Fruit fly (Drosophila melanogaster) whole organism, pupa: ENCODE results near the gene mthl15.

ENCODE experiments used
- CG10348 ChIP-seq: fragments of 200-800 bp; sonication (Bioruptor generic); IDR thresholded peaks from 2 replicates; pipeline ENCODE4 v1.3.6; 2022; ENCODE audit warnings: missing biosample characterization, missing genetic modification characterization
- CG12605 ChIP-seq: fragments of 200-800 bp; sonication (Bioruptor generic); IDR thresholded peaks from 2 replicates; pipeline ENCODE4 v1.3.6; 2022; ENCODE audit warnings: missing biosample characterization, missing genetic modification characterization
- CG13204 ChIP-seq: fragments of 200-800 bp; sonication (Bioruptor generic); optimal IDR thresholded peaks from 2 replicates; lab custom pipeline; 2018; ENCODE audit warnings: missing biosample characterization, mild to moderate bottlenecking, missing genetic modification characterization, moderate library complexity
- CG14655 ChIP-seq: fragments of 200-800 bp; sonication (Bioruptor generic); optimal IDR thresholded peaks from 3 replicates; lab custom pipeline; 2017; ENCODE audit warnings: mild to moderate bottlenecking, missing biosample characterization, missing genetic modification reagents, missing genetic modification characterization
- CG15710 ChIP-seq: fragments of 200-800 bp; sonication (Bioruptor generic); optimal IDR thresholded peaks from 2 replicates; lab custom pipeline; 2018; ENCODE audit warnings: missing biosample characterization, mild to moderate bottlenecking, missing genetic modification characterization, moderate library complexity
- CG17806 ChIP-seq: fragments of 200-800 bp; sonication (Bioruptor generic); optimal IDR thresholded peaks from 2 replicates; lab custom pipeline; 2018; ENCODE audit warnings: missing biosample characterization, mild to moderate bottlenecking, missing genetic modification characterization, moderate library complexity
- CG32121 ChIP-seq: fragments of 200-800 bp; sonication (Bioruptor generic); IDR thresholded peaks from 2 replicates; pipeline ENCODE4 v1.3.6; 2022; ENCODE audit warnings: missing biosample characterization, missing genetic modification characterization
- CG34367 ChIP-seq: fragments of 200-800 bp; sonication (Bioruptor generic); optimal IDR thresholded peaks from 2 replicates; lab custom pipeline; 2018; ENCODE audit warnings: missing biosample characterization, mild to moderate bottlenecking, missing genetic modification characterization
- CG4496 ChIP-seq: fragments of 200-800 bp; sonication (Bioruptor generic); IDR thresholded peaks from 3 replicates; pipeline ENCODE4 v1.3.6; 2022; ENCODE audit warnings: missing biosample characterization, missing genetic modification characterization
- CG8159 ChIP-seq: fragments of 200-800 bp; sonication (Bioruptor generic); optimal IDR thresholded peaks from 3 replicates; lab custom pipeline; 2018; ENCODE audit warnings: missing biosample characterization, mild to moderate bottlenecking, missing genetic modification characterization, moderate library complexity
- CG8301 ChIP-seq: fragments of 200-800 bp; sonication (Bioruptor generic); optimal IDR thresholded peaks from 2 replicates; lab custom pipeline; 2018; ENCODE audit warnings: missing biosample characterization, mild to moderate bottlenecking, missing genetic modification characterization
- CG9948 ChIP-seq: fragments of 200-800 bp; sonication (Bioruptor generic); optimal IDR thresholded peaks from 2 replicates; lab custom pipeline; 2018; ENCODE audit warnings: missing biosample characterization, mild to moderate bottlenecking, missing genetic modification characterization, moderate library complexity
- D1 ChIP-seq: fragments of 200-800 bp; sonication (Bioruptor generic); optimal IDR thresholded peaks from 2 replicates; lab custom pipeline; 2018; ENCODE audit warnings: missing biosample characterization, mild to moderate bottlenecking, missing genetic modification characterization, moderate library complexity
- EcR ChIP-seq: fragments of 200-800 bp; sonication (Bioruptor generic); optimal IDR thresholded peaks from 3 replicates; lab custom pipeline; 2019; ENCODE audit warnings: missing biosample characterization, missing genetic modification characterization, mild to moderate bottlenecking, moderate library complexity, missing genetic modification reagents
- Ets98B ChIP-seq: fragments of 200-800 bp; sonication (Bioruptor generic); IDR thresholded peaks from 2 replicates; pipeline ENCODE4 v1.3.6; 2022; ENCODE audit warnings: missing biosample characterization, missing genetic modification characterization
- Pif1A ChIP-seq: fragments of 200-800 bp; sonication (Bioruptor generic); optimal IDR thresholded peaks from 3 replicates; lab custom pipeline; 2016; ENCODE audit warnings: missing biosample characterization, missing genetic modification characterization
- Pif1B ChIP-seq: fragments of 200-800 bp; sonication (Bioruptor generic); optimal IDR thresholded peaks from 3 replicates; lab custom pipeline; 2016; ENCODE audit warnings: missing biosample characterization, missing genetic modification characterization
- Snoo ChIP-seq: fragments of 200-800 bp; sonication (Bioruptor generic); optimal IDR thresholded peaks from 3 replicates; lab custom pipeline; 2017; ENCODE audit warnings: missing biosample characterization, mild to moderate bottlenecking, missing genetic modification characterization, inconsistent platforms
- fd96Ca ChIP-seq: fragments of 200-800 bp; sonication (Bioruptor generic); IDR thresholded peaks from 3 replicates; pipeline ENCODE4 v1.3.6; 2022; ENCODE audit warnings: missing biosample characterization, missing genetic modification characterization
- gl ChIP-seq: fragments of 200-800 bp; sonication (Bioruptor generic); optimal IDR thresholded peaks from 2 replicates; lab custom pipeline; 2018; ENCODE audit warnings: missing biosample characterization, mild to moderate bottlenecking, missing genetic modification characterization
- rn ChIP-seq: fragments of 200-800 bp; sonication (Bioruptor generic); IDR thresholded peaks from 2 replicates; pipeline ENCODE4 v1.3.6; 2022; ENCODE audit warnings: missing biosample characterization, missing genetic modification characterization

mthl15 gene

dm6 chr2L:10251592-10251991, 13.5 kb upstream of the mthl15 start, which contains the start of gene Ror:
Gene Ror, plus strand, starts transcription at chr2L:10251843.
- TF ChIP-seq CG14655 (GFP tag; lab: Kevin White, UChicago) (no peak), EcR (peak; percentile 69)

DNA sequence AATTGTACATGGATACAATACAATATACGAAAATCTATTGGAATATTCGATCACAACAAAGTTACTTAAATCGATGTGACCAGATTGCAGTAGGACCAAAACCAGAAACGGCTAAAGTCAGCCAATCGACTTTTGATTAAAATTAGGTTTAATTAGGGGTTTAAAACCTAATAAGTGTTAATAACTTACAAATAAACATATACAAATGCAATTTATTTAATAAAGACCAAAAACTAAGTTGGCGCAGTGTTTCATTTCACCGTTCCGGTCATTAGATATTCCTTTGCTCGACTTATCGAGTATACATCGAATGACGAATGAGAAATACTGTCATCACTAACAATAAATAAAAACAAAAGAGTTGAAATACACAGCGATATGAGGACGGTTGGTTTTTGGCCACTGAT, 12.3 kb upstream of the mthl15 start, which contains the start of the genes bsk and CG31717:
TSS of gene bsk (minus strand) at position 61 of the 407 bp plus-strand sequence.
TSS of gene CG31717 (plus strand) at position 297 of the 407 bp plus-strand sequence.
- peak; percentile 43 for TF ChIP-seq EcR
- no peak for TF ChIP-seq CG32121 (GFP tag; lab: Robert Waterston, UW)
- TF ChIP-seq, all 21 proteins: peak for 1

DNA sequence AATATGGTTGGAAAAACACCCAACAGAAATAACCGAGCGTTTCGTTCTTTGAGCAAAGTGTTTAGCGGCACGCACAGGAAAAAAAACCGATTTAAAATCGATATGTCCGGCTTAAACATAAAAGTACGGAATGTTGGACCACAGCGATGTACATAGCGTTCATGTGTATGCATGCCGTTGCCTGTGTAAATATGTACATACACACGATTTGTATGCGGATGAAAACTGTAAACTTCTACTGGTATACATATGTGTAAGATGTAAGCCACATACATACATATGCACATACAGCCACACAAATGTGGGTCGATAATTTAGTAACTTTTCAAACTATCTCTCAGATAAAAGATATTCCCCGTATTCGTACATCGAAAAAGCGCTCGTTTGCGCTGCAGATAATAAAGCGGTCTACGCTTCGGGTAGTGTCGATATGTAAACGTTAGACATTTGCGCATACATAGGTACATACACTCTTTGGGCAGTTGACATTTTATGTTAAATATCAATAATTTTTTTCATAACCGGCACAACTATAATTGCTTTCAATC, 11.6 kb upstream of the mthl15 start:
- TF ChIP-seq fd96Ca = no peak
- TF ChIP-seq, all 21 proteins: peak for 0

- TF ChIP-seq Snoo (tag; lab: Kevin White, UChicago) = no peak
Measured at dm6 chr2L:10246785-10247190, 8.7 kb upstream of the mthl15 start, which contains the start of gene chico. Gene chico, minus strand, starts transcription at chr2L:10247078.

DNA sequence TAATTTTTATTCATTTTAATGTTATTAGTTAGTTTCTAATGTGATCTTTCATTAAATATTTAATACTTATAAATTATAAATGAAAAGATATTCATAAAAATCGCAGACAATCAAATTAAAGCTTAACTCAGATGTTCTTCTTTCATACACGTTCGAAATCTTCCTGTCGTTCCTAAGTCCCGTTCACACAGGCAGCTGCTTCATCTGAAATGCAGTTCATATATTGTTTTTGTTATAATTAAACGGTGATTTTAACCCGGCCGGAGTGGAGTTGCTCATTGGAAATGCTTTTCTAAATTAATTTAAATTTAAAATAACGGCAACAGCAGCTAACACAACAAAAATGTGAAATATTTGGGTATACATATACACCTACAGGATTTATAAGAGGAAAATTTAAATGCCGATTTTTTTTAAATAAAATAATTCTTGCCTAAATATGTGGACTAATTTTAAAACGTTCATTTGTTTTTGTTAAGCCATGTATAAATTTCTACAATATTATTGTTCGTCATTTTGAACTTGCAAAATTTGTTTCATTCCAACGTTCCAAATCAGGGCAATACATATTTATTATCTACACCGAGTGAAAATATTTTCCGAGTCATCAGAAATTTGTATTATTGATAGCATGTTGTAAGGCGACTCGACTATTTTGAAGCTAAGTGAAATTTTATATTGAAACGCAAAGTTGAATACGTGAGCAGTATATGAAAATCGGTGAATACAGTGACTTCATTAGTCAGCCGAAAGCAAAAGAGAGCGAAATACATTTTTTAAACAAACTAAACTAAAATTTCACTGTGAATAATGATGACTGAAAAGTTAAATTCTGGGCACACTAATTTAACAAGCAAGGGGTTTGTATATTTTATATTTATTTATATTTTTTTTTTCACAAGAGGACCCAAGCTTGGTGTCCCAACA, 872 bp upstream of the mthl15 start, which contains the start of gene me31B:
TSS of gene me31B (plus strand) at position 616 of the 927 bp plus-strand sequence.
- TF ChIP-seq CG8301 (no peak), CG9948 (peak; percentile 16)

DNA sequence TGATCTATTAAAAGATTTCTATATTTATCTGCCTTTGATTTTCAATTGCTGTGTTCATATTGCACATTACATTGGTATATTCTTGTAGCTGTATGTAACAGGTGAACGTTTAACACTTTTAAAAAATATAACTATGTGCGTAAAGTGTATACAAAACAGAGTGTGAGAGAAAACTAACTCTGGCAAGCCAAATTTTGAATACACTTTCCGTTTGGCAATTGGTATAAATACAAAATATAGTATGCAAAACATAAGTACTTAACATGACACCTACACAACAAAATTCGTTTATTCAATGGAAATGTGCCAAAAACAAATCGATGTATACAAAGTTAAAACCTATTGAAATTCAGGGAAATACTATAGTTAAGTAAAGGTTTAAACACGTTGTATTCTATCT, 5.3 kb downstream of the mthl15 start:
- TF ChIP-seq fd96Ca = no peak
- no peak for TF ChIP-seq CG4496
- TF ChIP-seq CG15710 (tag; lab: Kevin White, UChicago) = no peak
- no peak for TF ChIP-seq CG8301
- TF ChIP-seq CG10348 (GFP tag; lab: Robert Waterston, UW) = no peak
- no peak for TF ChIP-seq CG17806 (tag; lab: Kevin White, UChicago)
- no peak for TF ChIP-seq Pif1B
- TF ChIP-seq EcR = no peak
- no peak for TF ChIP-seq CG14655 (GFP tag; lab: Kevin White, UChicago)
- TF ChIP-seq Snoo (tag; lab: Kevin White, UChicago) = no peak
- TF ChIP-seq, all 21 proteins: peak for 0

dm6 chr2L:10232152-10232816, 5.8 kb downstream of the mthl15 start, which contains the start of gene eEF1delta:
Gene eEF1delta, plus strand, starts transcription at chr2L:10232507.
- TF ChIP-seq CG9948 = no peak
- TF ChIP-seq rn (GFP tag; lab: Robert Waterston, UW) = no peak
- TF ChIP-seq Pif1B = no peak
- TF ChIP-seq D1 (tag; lab: Kevin White, UChicago) = no peak
- TF ChIP-seq fd96Ca = no peak
- TF ChIP-seq CG32121 (GFP tag; lab: Robert Waterston, UW) = no peak
- TF ChIP-seq Snoo (tag; lab: Kevin White, UChicago) = no peak
- no peak for TF ChIP-seq Ets98B (GFP tag; lab: Robert Waterston, UW)
- no peak for TF ChIP-seq CG8301
- TF ChIP-seq CG13204 (GFP tag; lab: Kevin White, UChicago) = no peak
- no peak for TF ChIP-seq CG8159 (tag; lab: Kevin White, UChicago)
- no peak for TF ChIP-seq CG15710 (tag; lab: Kevin White, UChicago)
- no peak for TF ChIP-seq Pif1A
- TF ChIP-seq CG4496 = no peak
- TF ChIP-seq CG14655 (GFP tag; lab: Kevin White, UChicago) = no peak
- no peak for TF ChIP-seq CG12605 (GFP tag; lab: Robert Waterston, UW)
- TF ChIP-seq gl (tag; lab: Kevin White, UChicago) = no peak

- TF ChIP-seq gl (tag; lab: Kevin White, UChicago) (no peak), CG10348 (GFP tag; lab: Robert Waterston, UW) (no peak), Pif1A (no peak), CG32121 (GFP tag; lab: Robert Waterston, UW) (no peak), D1 (tag; lab: Kevin White, UChicago) (no peak), EcR (no peak), CG4496 (no peak), Snoo (tag; lab: Kevin White, UChicago) (no peak), Ets98B (GFP tag; lab: Robert Waterston, UW) (no peak), CG12605 (GFP tag; lab: Robert Waterston, UW) (no peak), CG13204 (GFP tag; lab: Kevin White, UChicago) (no peak), CG8301 (no peak), CG34367 (tag; lab: Kevin White, UChicago) (no peak), Pif1B (no peak)
Measured at dm6 chr2L:10231510-10231909, 6.6 kb downstream of the mthl15 start, which contains the start of gene ova. Gene ova, minus strand, starts transcription at chr2L:10231692.
